Worm (Caenorhabditis elegans) whole organism, L4/young adult: ENCODE data around the gene fipr-25.

Source experiments
- W03F9.2 ChIP-seq: fragments of 150-350 bp; optimal IDR thresholded peaks from 2 replicates; lab custom pipeline; 2014; ENCODE audit warnings: missing biosample characterization, missing genetic modification characterization
- dao-5 ChIP-seq: sonication (generic microtip); optimal IDR thresholded peaks from 2 replicates; lab custom pipeline; 2016; ENCODE audit warnings: missing genotype, missing genetic modification characterization, moderate library complexity, missing compliant biosample characterization
- him-1 ChIP-seq: sonication (generic microtip); optimal IDR thresholded peaks from 2 replicates; lab custom pipeline; 2016; ENCODE audit warnings: missing genotype, missing genetic modification reagents, missing genetic modification characterization, missing compliant biosample characterization

The fipr-25 gene

ce11 chrV:1957110-1957509 is at the start of gene fipr-25:
fipr-25 (plus strand) TSS chrV:1957410.
- TF ChIP-seq dao-5 (tag; lab: Kevin White, UChicago) (no peak), W03F9.2 (no peak), him-1 (tag; lab: Kevin White, UChicago) (no peak)

ce11 chrV:1908542-1908941 is 48.7 kb upstream of the fipr-25 start, which contains the start of gene srp-3:
srp-3 (plus strand) TSS chrV:1908842.
- no peak for TF ChIP-seq him-1 (tag; lab: Kevin White, UChicago)
- no peak for TF ChIP-seq W03F9.2
- TF ChIP-seq dao-5 (tag; lab: Kevin White, UChicago): no peak

ce11 chrV:1911102-1911501 is 46.1 kb upstream of the fipr-25 start, which contains the start of gene Y32G9A.3:
Y32G9A.3 (plus strand) TSS chrV:1911402.
- TF ChIP-seq him-1 (tag; lab: Kevin White, UChicago): no peak
- no peak for TF ChIP-seq W03F9.2
- no peak for TF ChIP-seq dao-5 (tag; lab: Kevin White, UChicago)

- TF ChIP-seq dao-5 (tag; lab: Kevin White, UChicago) (no peak), him-1 (tag; lab: Kevin White, UChicago) (no peak), W03F9.2 (no peak)
Observed at ce11 chrV:1918030-1918559, 39.1 kb upstream of the fipr-25 start, which contains the start of gene Y32G9A.2. Y32G9A.2 (plus strand) TSS chrV:1918509.

- TF ChIP-seq him-1 (tag; lab: Kevin White, UChicago): no peak
Observed at ce11 chrV:1920105-1920504, 37.1 kb upstream of the fipr-25 start, which contains the start of gene Y32G9A.12. Y32G9A.12 (minus strand) TSS chrV:1920205.

ce11 chrV:1921321-1921720 is 35.9 kb upstream of the fipr-25 start, which contains the start of gene gst-37:
gst-37 (plus strand) TSS chrV:1921621.
- TF ChIP-seq dao-5 (tag; lab: Kevin White, UChicago) (no peak), him-1 (tag; lab: Kevin White, UChicago) (no peak), W03F9.2 (no peak)

- TF ChIP-seq W03F9.2 (no peak), dao-5 (tag; lab: Kevin White, UChicago) (no peak), him-1 (tag; lab: Kevin White, UChicago) (no peak)
Observed at ce11 chrV:1925487-1925886, 31.7 kb upstream of the fipr-25 start, which contains the start of gene T06A1.1. T06A1.1 (minus strand) TSS chrV:1925587.

ce11 chrV:1927015-1927414 is 30.2 kb upstream of the fipr-25 start, which contains the start of gene T06A1.5:
T06A1.5 (plus strand) TSS chrV:1927223.
- TF ChIP-seq dao-5 (tag; lab: Kevin White, UChicago) (no peak), W03F9.2 (no peak), him-1 (tag; lab: Kevin White, UChicago) (no peak)

ce11 chrV:1928473-1928872 is 28.7 kb upstream of the fipr-25 start:
- TF ChIP-seq dao-5 (tag; lab: Kevin White, UChicago): no peak
- no peak for TF ChIP-seq him-1 (tag; lab: Kevin White, UChicago)
- no peak for TF ChIP-seq W03F9.2

ce11 chrV:1935494-1935893 is 21.7 kb upstream of the fipr-25 start:
- TF ChIP-seq him-1 (tag; lab: Kevin White, UChicago) (no peak), dao-5 (tag; lab: Kevin White, UChicago) (no peak), W03F9.2 (no peak)

ce11 chrV:1937963-1938362 is 19.2 kb upstream of the fipr-25 start, which contains the start of gene glb-25:
glb-25 (plus strand) TSS chrV:1938263.
- TF ChIP-seq W03F9.2: no peak
- no peak for TF ChIP-seq dao-5 (tag; lab: Kevin White, UChicago)
- no peak for TF ChIP-seq him-1 (tag; lab: Kevin White, UChicago)

- TF ChIP-seq him-1 (tag; lab: Kevin White, UChicago) (no peak), W03F9.2 (no peak)
Observed at ce11 chrV:1940472-1941221, 16.6 kb upstream of the fipr-25 start.

ce11 chrV:1943465-1943864 is 13.7 kb upstream of the fipr-25 start:
- TF ChIP-seq him-1 (tag; lab: Kevin White, UChicago) (peak; percentile 48), W03F9.2 (no peak)

ce11 chrV:1945875-1946274 is 11.3 kb upstream of the fipr-25 start:
- no peak for TF ChIP-seq him-1 (tag; lab: Kevin White, UChicago)
